Worm (Caenorhabditis elegans) whole organism, early embryonic: ENCODE results near the gene fshr-1.

Experiments used
- B0310.2 ChIP-seq: sonication (generic microtip); optimal IDR thresholded peaks from 2 replicates; lab custom pipeline; 2016; ENCODE audit warnings: mild to moderate bottlenecking, missing genetic modification characterization, missing compliant biosample characterization
- F13C5.2 ChIP-seq: sonication (generic microtip); optimal IDR thresholded peaks from 2 replicates; lab custom pipeline; 2017; ENCODE audit warnings: mild to moderate bottlenecking, missing genetic modification characterization, inconsistent platforms, missing compliant biosample characterization
- ama-1 ChIP-seq: fragments of 150-350 bp; optimal IDR thresholded peaks from 2 replicates; lab custom pipeline; 2014
- ceh-13 ChIP-seq: fragments of 200-800 bp; sonication (Bioruptor generic); optimal IDR thresholded peaks from 2 replicates; lab custom pipeline; 2018; ENCODE audit warnings: mild to moderate bottlenecking, missing genetic modification characterization, missing compliant biosample characterization
- flt-1 ChIP-seq: fragments of 200-800 bp; sonication (Bioruptor generic); IDR thresholded peaks from 2 replicates; pipeline ENCODE4 v1.3.6; 2022; ENCODE audit warnings: missing genetic modification characterization, missing compliant biosample characterization
- hmbx-1 ChIP-seq: sonication (generic microtip); optimal IDR thresholded peaks from 2 replicates; lab custom pipeline; 2016; ENCODE audit warnings: mild to moderate bottlenecking, missing genetic modification characterization, missing compliant biosample characterization
- hnd-1 ChIP-seq: sonication (generic microtip); optimal IDR thresholded peaks from 2 replicates; lab custom pipeline; 2016; ENCODE audit warnings: missing genetic modification characterization, missing compliant biosample characterization
- scrt-1 ChIP-seq: fragments of 200-800 bp; sonication (Bioruptor generic); IDR thresholded peaks from 2 replicates; pipeline ENCODE4 v1.3.6; 2022; ENCODE audit warnings: missing genetic modification characterization, missing compliant biosample characterization
- sea-1 ChIP-seq: fragments of 200-800 bp; sonication (Bioruptor generic); conservative IDR thresholded peaks from 2 replicates; pipeline ENCODE4 v1.3.6; 2022; ENCODE audit warnings: missing genetic modification characterization, missing compliant biosample characterization
- tbx-11 ChIP-seq: fragments of 200-800 bp; sonication (Bioruptor generic); IDR thresholded peaks from 2 replicates; pipeline ENCODE4 v1.3.6; 2022; ENCODE audit warnings: missing genetic modification characterization, missing compliant biosample characterization
- tbx-37 ChIP-seq: fragments of 200-800 bp; sonication (Bioruptor generic); conservative IDR thresholded peaks from 2 replicates; pipeline ENCODE4 v1.3.6; 2022; ENCODE audit warnings: missing genetic modification reagents, missing genetic modification characterization, missing compliant biosample characterization
- tra-4 ChIP-seq: sonication (generic microtip); optimal IDR thresholded peaks from 2 replicates; lab custom pipeline; 2017; ENCODE audit warnings: missing genetic modification characterization, missing compliant biosample characterization

DNA sequence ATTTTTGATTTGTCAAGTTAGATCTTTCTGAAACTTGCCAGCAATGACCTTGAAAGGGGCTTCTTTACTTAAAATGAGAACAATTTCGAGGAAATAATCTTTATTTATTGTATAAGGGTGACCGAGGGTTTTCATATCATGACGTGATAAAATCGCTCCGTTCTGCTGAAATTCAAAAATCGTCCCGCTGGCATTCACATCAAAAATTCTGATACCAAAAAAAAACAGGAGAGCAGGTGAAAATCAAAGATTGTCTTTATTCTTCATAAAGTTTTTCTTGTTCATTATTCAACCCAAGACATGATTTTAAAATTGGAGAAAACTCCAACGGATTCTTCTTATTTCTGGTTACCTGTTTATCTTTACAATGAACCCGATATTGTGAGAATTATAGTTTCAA, 54.5 kb downstream of the fshr-1 start, which contains the start of gene sre-28:
- TF ChIP-seq tbx-37 (GFP tag; lab: Robert Waterston, UW) (no peak), hnd-1 (tag; lab: Kevin White, UChicago) (no peak), flt-1 (GFP tag; lab: Robert Waterston, UW) (no peak), tbx-11 (GFP tag; lab: Robert Waterston, UW) (no peak), ceh-13 (GFP tag; lab: Kevin White, UChicago) (no peak), sea-1 (GFP tag; lab: Robert Waterston, UW) (no peak), ama-1 (lab: Kevin White, UChicago) (no peak), tra-4 (tag; lab: Kevin White, UChicago) (no peak), B0310.2 (tag; lab: Kevin White, UChicago) (no peak), scrt-1 (no peak), hmbx-1 (no peak), F13C5.2 (no peak)
